Fruit fly (Drosophila melanogaster) whole organism, embryonic: ENCODE measurements around the gene PH4alphaNE3.

Source experiments
- Adf1 ChIP-seq: fragments of 200-800 bp; sonication (Bioruptor generic); IDR thresholded peaks from 2 replicates; pipeline ENCODE4 v1.3.6; 2022; ENCODE audit warnings: missing biosample characterization, missing genetic modification characterization
- Bgb ChIP-seq: fragments of 200-800 bp; sonication (Bioruptor generic); IDR thresholded peaks from 2 replicates; pipeline ENCODE4 v1.3.6; 2022; ENCODE audit warnings: missing biosample characterization, missing genetic modification characterization; ENCODE audit not compliant: partially characterized antibody
- CG10565 ChIP-seq: fragments of 200-800 bp; sonication (Bioruptor generic); optimal IDR thresholded peaks from 3 replicates; lab custom pipeline; 2016; ENCODE audit warnings: missing biosample characterization, mild to moderate bottlenecking, missing genetic modification characterization
- CG10654 ChIP-seq: fragments of 200-800 bp; sonication (Bioruptor generic); optimal IDR thresholded peaks from 2 replicates; lab custom pipeline; 2016; ENCODE audit warnings: missing biosample characterization, missing genetic modification characterization
- CG15696 ChIP-seq: fragments of 200-800 bp; sonication (Bioruptor generic); optimal IDR thresholded peaks from 2 replicates; lab custom pipeline; 2019; ENCODE audit warnings: missing biosample characterization, mild to moderate bottlenecking, missing genetic modification characterization, moderate library complexity
- CG1602 ChIP-seq: fragments of 200-800 bp; sonication (Bioruptor generic); optimal IDR thresholded peaks from 3 replicates; lab custom pipeline; 2016; ENCODE audit warnings: missing biosample characterization, missing genetic modification characterization
- CG17829 ChIP-seq: fragments of 200-800 bp; optimal IDR thresholded peaks from 2 replicates; lab custom pipeline; 2019; ENCODE audit warnings: missing biosample characterization, mild to moderate bottlenecking, missing genetic modification characterization, moderate library complexity
- CG1832 ChIP-seq: fragments of 200-800 bp; sonication (Bioruptor generic); optimal IDR thresholded peaks from 2 replicates; lab custom pipeline; 2017; ENCODE audit warnings: missing biosample characterization, mild to moderate bottlenecking, missing genetic modification characterization, inconsistent platforms
- CG18619 ChIP-seq: fragments of 200-800 bp; sonication (Bioruptor generic); optimal IDR thresholded peaks from 3 replicates; lab custom pipeline; 2017; ENCODE audit warnings: missing biosample characterization, mild to moderate bottlenecking, missing genetic modification characterization
- CG32532 ChIP-seq: fragments of 200-800 bp; sonication (Bioruptor generic); IDR thresholded peaks from 2 replicates; pipeline ENCODE4 v1.3.6; 2022; ENCODE audit warnings: missing biosample characterization, missing genetic modification characterization
- CG4282 ChIP-seq: fragments of 200-800 bp; sonication (Bioruptor generic); optimal IDR thresholded peaks from 2 replicates; lab custom pipeline; 2016; ENCODE audit warnings: missing biosample characterization, missing genetic modification characterization
- CG6765 ChIP-seq: fragments of 200-800 bp; sonication (Bioruptor generic); optimal IDR thresholded peaks from 3 replicates; lab custom pipeline; 2017; ENCODE audit warnings: missing biosample characterization, mild to moderate bottlenecking, missing genetic modification characterization
- CG6791 ChIP-seq: fragments of 200-800 bp; sonication (Bioruptor generic); IDR thresholded peaks from 3 replicates; pipeline ENCODE4 v1.3.6; 2022; ENCODE audit warnings: missing biosample characterization, missing genetic modification characterization; ENCODE audit not compliant: partially characterized antibody
- CG9437 ChIP-seq: fragments of 200-800 bp; sonication (Bioruptor generic); optimal IDR thresholded peaks from 2 replicates; lab custom pipeline; 2018; ENCODE audit warnings: missing biosample characterization, mild to moderate bottlenecking, missing genetic modification characterization
- Deaf1 ChIP-seq: fragments of 200-800 bp; optimal IDR thresholded peaks from 3 replicates; lab custom pipeline; 2019; ENCODE audit warnings: missing biosample characterization, mild to moderate bottlenecking, missing genetic modification characterization, moderate library complexity
- Fer1 ChIP-seq: fragments of 200-800 bp; sonication (Bioruptor generic); optimal IDR thresholded peaks from 2 replicates; lab custom pipeline; 2017; ENCODE audit warnings: missing biosample characterization, mild to moderate bottlenecking, missing genetic modification characterization
- Gug ChIP-seq: fragments of 200-800 bp; sonication (Bioruptor generic); IDR thresholded peaks from 4 replicates; pipeline ENCODE4 v1.3.6; 2022; ENCODE audit warnings: missing biosample characterization, missing genetic modification characterization
- Hand ChIP-seq: fragments of 200-800 bp; sonication (Bioruptor generic); optimal IDR thresholded peaks from 2 replicates; lab custom pipeline; 2017; ENCODE audit warnings: mild to moderate bottlenecking, missing biosample characterization, missing genetic modification reagents, missing genetic modification characterization
- Mrtf ChIP-seq: fragments of 200-800 bp; sonication (Bioruptor generic); IDR thresholded peaks from 3 replicates; pipeline ENCODE4 v1.3.6; 2022; ENCODE audit warnings: missing biosample characterization, missing genetic modification characterization
- Nf-YA ChIP-seq: fragments of 200-800 bp; sonication (Bioruptor generic); IDR thresholded peaks from 2 replicates; pipeline ENCODE4 v1.3.6; 2022; ENCODE audit warnings: missing biosample characterization, missing genetic modification characterization
- Nf-YB ChIP-seq: fragments of 200-800 bp; sonication (Bioruptor generic); optimal IDR thresholded peaks from 3 replicates; lab custom pipeline; 2019; ENCODE audit warnings: missing biosample characterization, mild to moderate bottlenecking, missing genetic modification characterization, moderate library complexity
- Nf-YC ChIP-seq: fragments of 200-800 bp; optimal IDR thresholded peaks from 3 replicates; lab custom pipeline; 2019; ENCODE audit warnings: missing biosample characterization, mild to moderate bottlenecking, missing genetic modification characterization, moderate library complexity
- Trl ChIP-seq, 3 experiments: fragments of >200 bp in 2 of 3; fragments of 200-800 bp in 1 of 3; sonication (Bioruptor generic) in 1 of 3; optimal IDR thresholded peaks; 2 replicates in 1 of 3; 3 replicates in 2 of 3; lab custom pipeline; 2016 to 2017; ENCODE audit warnings: missing biosample characterization in 1 of 3, missing genetic modification characterization in 1 of 3
- YL-1 ChIP-seq: fragments of 200-800 bp; sonication (Bioruptor generic); optimal IDR thresholded peaks from 3 replicates; lab custom pipeline; 2017; ENCODE audit warnings: missing biosample characterization, mild to moderate bottlenecking, missing genetic modification characterization
- amos ChIP-seq: fragments of 200-800 bp; sonication (Bioruptor generic); IDR thresholded peaks from 2 replicates; pipeline ENCODE4 v1.3.6; 2022; ENCODE audit warnings: missing biosample characterization, missing genetic modification characterization; ENCODE audit not compliant: partially characterized antibody
- cg ChIP-seq: fragments of 200-800 bp; sonication (Bioruptor generic); optimal IDR thresholded peaks from 3 replicates; lab custom pipeline; 2019; ENCODE audit warnings: missing biosample characterization, mild to moderate bottlenecking, missing genetic modification characterization, moderate library complexity
- chm ChIP-seq: fragments of 200-800 bp; sonication (Bioruptor generic); IDR thresholded peaks from 2 replicates; pipeline ENCODE4 v1.3.6; 2022; ENCODE audit warnings: missing biosample characterization, missing genetic modification characterization
- crol ChIP-seq: fragments of 200-800 bp; sonication (Bioruptor generic); IDR thresholded peaks from 2 replicates; pipeline ENCODE4 v1.3.6; 2022; ENCODE audit warnings: missing biosample characterization, missing genetic modification characterization
- cwo ChIP-seq: fragments of 200-800 bp; sonication (Bioruptor generic); optimal IDR thresholded peaks from 3 replicates; lab custom pipeline; 2017; ENCODE audit warnings: missing biosample characterization, missing genetic modification characterization, mild to moderate bottlenecking, moderate library complexity, missing genetic modification reagents
- dmrt99B ChIP-seq: fragments of 200-800 bp; sonication (Bioruptor generic); optimal IDR thresholded peaks from 2 replicates; lab custom pipeline; 2018; ENCODE audit warnings: missing biosample characterization, mild to moderate bottlenecking, missing genetic modification characterization, moderate library complexity
- ewg ChIP-seq: fragments of 200-800 bp; sonication (Bioruptor generic); optimal IDR thresholded peaks from 3 replicates; lab custom pipeline; 2017; ENCODE audit warnings: mild to moderate bottlenecking, missing biosample characterization, missing genetic modification reagents, missing genetic modification characterization
- fd64A ChIP-seq: fragments of 200-800 bp; sonication (Bioruptor generic); optimal IDR thresholded peaks from 3 replicates; lab custom pipeline; 2018; ENCODE audit warnings: missing biosample characterization, mild to moderate bottlenecking, missing genetic modification characterization
- fd96Cb ChIP-seq: fragments of 200-800 bp; sonication (Bioruptor generic); optimal IDR thresholded peaks from 2 replicates; lab custom pipeline; 2018; ENCODE audit warnings: missing biosample characterization, mild to moderate bottlenecking, missing genetic modification characterization, moderate library complexity
- grau ChIP-seq: fragments of 200-800 bp; optimal IDR thresholded peaks from 3 replicates; lab custom pipeline; 2019; ENCODE audit warnings: missing biosample characterization, mild to moderate bottlenecking, missing genetic modification characterization, moderate library complexity
- kah ChIP-seq: fragments of 200-800 bp; sonication (Bioruptor generic); optimal IDR thresholded peaks from 2 replicates; lab custom pipeline; 2018; ENCODE audit warnings: missing biosample characterization, mild to moderate bottlenecking, missing genetic modification characterization
- lbe ChIP-seq: fragments of 200-800 bp; sonication (Bioruptor generic); optimal IDR thresholded peaks from 2 replicates; lab custom pipeline; 2016; ENCODE audit warnings: missing biosample characterization, mild to moderate bottlenecking, missing genetic modification characterization
- mld ChIP-seq: fragments of 200-800 bp; sonication (Bioruptor generic); IDR thresholded peaks from 3 replicates; pipeline ENCODE4 v1.3.6; 2022; ENCODE audit warnings: missing biosample characterization, missing genetic modification characterization; ENCODE audit not compliant: partially characterized antibody
- pfk ChIP-seq: fragments of 200-800 bp; sonication (Bioruptor generic); optimal IDR thresholded peaks from 2 replicates; lab custom pipeline; 2018; ENCODE audit warnings: missing biosample characterization, mild to moderate bottlenecking, missing genetic modification characterization, moderate library complexity
- pum ChIP-seq: fragments of 200-800 bp; sonication (Bioruptor generic); optimal IDR thresholded peaks from 2 replicates; lab custom pipeline; 2016; ENCODE audit warnings: missing biosample characterization, missing genetic modification characterization
- sd ChIP-seq: fragments of 200-800 bp; sonication (Bioruptor generic); optimal IDR thresholded peaks from 3 replicates; lab custom pipeline; 2018; ENCODE audit warnings: missing biosample characterization, mild to moderate bottlenecking, missing genetic modification characterization, moderate library complexity
- sr ChIP-seq: fragments of 200-800 bp; sonication (Bioruptor generic); IDR thresholded peaks from 3 replicates; pipeline ENCODE4 v1.3.6; 2022; ENCODE audit warnings: missing biosample characterization, missing genetic modification characterization
- ssp ChIP-seq: fragments of 200-800 bp; sonication (Bioruptor generic); IDR thresholded peaks from 2 replicates; pipeline ENCODE4 v1.3.6; 2022; ENCODE audit warnings: missing biosample characterization, missing genetic modification characterization
- tin ChIP-seq: fragments of 200-800 bp; sonication (Bioruptor generic); optimal IDR thresholded peaks from 3 replicates; lab custom pipeline; 2016; ENCODE audit warnings: missing biosample characterization, missing genetic modification characterization

PH4alphaNE3 gene

dm6 chr3R:30601440-30602256 is 2.3 kb upstream of the PH4alphaNE3 start, which contains the start of the genes CG2246 and CG31021 (continued):
- no peak for TF ChIP-seq kah (GFP tag; lab: Kevin White, UChicago)
- TF ChIP-seq CG32532 (GFP tag; lab: Robert Waterston, UW), result peak; percentile 72
- TF ChIP-seq Hand (GFP tag; lab: Kevin White, UChicago), result no peak
- TF ChIP-seq CG1602 (GFP tag; lab: Kevin White, UChicago), result no peak
- peak; percentile 59 for TF ChIP-seq CG17829 (tag; lab: Kevin White, UChicago)
- TF ChIP-seq Gug (GFP tag; lab: Robert Waterston, UW), result peak; percentile 72; the same call in 3 of the 4 replicates
- TF ChIP-seq CG15696 (tag; lab: Kevin White, UChicago), result peak; percentile 47
- peak; percentile 16 for TF ChIP-seq CG10654 (GFP tag; lab: Kevin White, UChicago)
- TF ChIP-seq CG4282, result peak; percentile 66
- TF ChIP-seq, all 482 proteins: peak for 270

- TF ChIP-seq Bgb (GFP tag; lab: Robert Waterston, UW) (no peak), Nf-YC (tag; lab: Kevin White, UChicago) (no peak), mld (GFP tag; lab: Robert Waterston, UW) (no peak), grau (tag; lab: Kevin White, UChicago) (no peak), fd64A (GFP tag; lab: Kevin White, UChicago) (no peak), CG6765 (GFP tag; lab: Kevin White, UChicago) (no peak), Mrtf (GFP tag; lab: Robert Waterston, UW) (no peak), pum (no peak), pfk (no peak), cwo (GFP tag; lab: Kevin White, UChicago) (no peak), YL-1 (GFP tag; lab: Kevin White, UChicago) (no peak), dmrt99B (tag; lab: Kevin White, UChicago) (no peak), fd96Cb (tag; lab: Kevin White, UChicago) (no peak), CG10565 (GFP tag; lab: Kevin White, UChicago) (no peak), chm (GFP tag; lab: Robert Waterston, UW) (no peak), amos (GFP tag; lab: Robert Waterston, UW) (no peak), Fer1 (GFP tag; lab: Kevin White, UChicago) (no peak), sd (tag; lab: Kevin White, UChicago) (no peak)
Measured at dm6 chr3R:30605889-30606288, 1.9 kb downstream of the PH4alphaNE3 start, which contains the start of gene CG31016. CG31016 (plus strand) TSS chr3R:30606189.

- TF ChIP-seq ssp (GFP tag; lab: Robert Waterston, UW), result no peak
- peak; percentile 56 for TF ChIP-seq ewg (GFP tag; lab: Kevin White, UChicago)
- TF ChIP-seq lbe (GFP tag; lab: Kevin White, UChicago), result no peak
- 0 out of 3 replicates have a peak, but pooled peaks have one; percentile 12 for TF ChIP-seq CG6791
- 0 out of 2 replicates have a peak, but pooled peaks have one; percentile 17 for TF ChIP-seq Nf-YA (GFP tag; lab: Robert Waterston, UW)
- TF ChIP-seq CG1832 (GFP tag; lab: Kevin White, UChicago), result peak; percentile 32
- TF ChIP-seq sr (GFP tag; lab: Robert Waterston, UW), result peak; percentile 78; the same call in 2 of the 3 replicates
- TF ChIP-seq Trl (optimal IDR thresholded peaks at IDR 0.05; lab: Kevin White, UChicago), result peak; percentile 8 to 24
- no peak for TF ChIP-seq Trl (GFP tag; optimal IDR thresholded peaks at IDR 0.05; lab: Kevin White, UChicago)
- TF ChIP-seq crol (GFP tag; lab: Robert Waterston, UW), result peak; percentile 66
- peak; percentile 97 for TF ChIP-seq Nf-YC (tag; lab: Kevin White, UChicago)
- TF ChIP-seq CG9437 (GFP tag; lab: Kevin White, UChicago), result peak; percentile 27
- TF ChIP-seq cg (GFP tag; lab: Kevin White, UChicago), result peak; percentile 72
- TF ChIP-seq CG18619, result no peak
- no peak for TF ChIP-seq pum
- peak; percentile 79 for TF ChIP-seq Deaf1 (tag; lab: Kevin White, UChicago)
- TF ChIP-seq Adf1 (GFP tag; lab: Robert Waterston, UW), result peak; percentile 74
- peak; percentile 95 for TF ChIP-seq Nf-YB (GFP tag; lab: Kevin White, UChicago)
- no peak for TF ChIP-seq tin (GFP tag; lab: Kevin White, UChicago)
Measured at dm6 chr3R:30616098-30616857, 12.3 kb downstream of the PH4alphaNE3 start.
